Fruit fly (Drosophila melanogaster): ENCODE results near the gene Naa40.
A peak's percentile ranks its signal among the peaks of the same experiment; 100 is the strongest.

Gene Naa40

dm6 chr3R:29771645-29772089 is 46.9 kb upstream of the Naa40 start:
- TF ChIP-seq CrebA (GFP tag; optimal IDR thresholded peaks at IDR 0.05; ENCODE audit: borderline replicate concordance) = peak; percentile 45
- TF ChIP-seq Abd-B (GFP tag; optimal IDR thresholded peaks at IDR 0.05) = no peak
- TF ChIP-seq Rel (GFP tag; optimal IDR thresholded peaks at IDR 0.05) = no peak
- TF ChIP-seq Rel (tag; optimal IDR thresholded peaks at IDR 0.05) = peak; percentile 82

DNA sequence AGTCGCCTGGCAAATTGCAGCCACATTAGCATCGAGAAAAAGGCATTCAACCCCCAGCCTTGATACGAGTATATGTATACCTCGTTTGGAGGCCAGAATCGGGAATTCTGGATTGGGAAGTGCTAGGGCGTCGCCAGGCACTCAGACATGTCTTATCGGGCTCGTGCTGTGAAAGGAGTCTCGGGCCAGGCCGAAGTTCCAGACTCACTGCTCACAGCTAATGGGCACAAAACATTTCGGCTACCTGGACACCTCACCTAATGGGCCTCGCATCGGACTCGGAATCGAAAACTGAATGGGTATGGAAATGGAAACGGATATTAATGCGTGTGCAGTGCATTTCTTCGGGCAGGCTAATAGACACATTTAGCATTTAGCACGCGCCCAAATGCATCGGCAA is 46.2 kb upstream of the Naa40 start:
- no peak for TF ChIP-seq h (GFP tag; optimal IDR thresholded peaks at IDR 0.05)
- no peak for TF ChIP-seq OdsH (GFP tag; optimal IDR thresholded peaks at IDR 0.05)
- no peak for TF ChIP-seq br (GFP tag; optimal IDR thresholded peaks at IDR 0.05)
- no peak for TF ChIP-seq dsf (GFP tag; optimal IDR thresholded peaks at IDR 0.05; ENCODE audit: borderline replicate concordance)
- TF ChIP-seq sage (GFP tag; optimal IDR thresholded peaks at IDR 0.05) = no peak
- no peak for TF ChIP-seq HLH106 (tag; optimal IDR thresholded peaks at IDR 0.05)

DNA sequence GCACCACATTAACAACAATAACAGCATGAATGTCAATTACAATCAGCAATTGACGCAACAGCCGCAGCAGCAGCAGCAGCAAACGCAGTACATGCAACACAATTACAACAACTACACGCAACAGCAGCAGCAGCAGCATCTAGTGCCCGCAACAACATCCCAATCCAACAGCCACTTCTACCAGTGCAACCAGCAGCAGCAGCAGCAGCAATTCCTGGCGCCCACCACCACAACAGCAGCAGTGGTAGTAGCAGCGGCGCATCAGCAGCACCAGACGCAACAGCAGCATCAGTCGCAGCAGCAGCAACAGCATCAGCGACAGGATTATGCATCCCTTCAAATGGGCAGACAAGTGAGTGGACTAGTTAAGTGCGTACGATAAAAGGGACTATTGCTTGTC is 42.5 kb upstream of the Naa40 start:
- TF ChIP-seq Dfd (GFP tag; optimal IDR thresholded peaks at IDR 0.05) (peak; percentile 91), Hnf4 (GFP tag; optimal IDR thresholded peaks at IDR 0.05) (no peak)

DNA sequence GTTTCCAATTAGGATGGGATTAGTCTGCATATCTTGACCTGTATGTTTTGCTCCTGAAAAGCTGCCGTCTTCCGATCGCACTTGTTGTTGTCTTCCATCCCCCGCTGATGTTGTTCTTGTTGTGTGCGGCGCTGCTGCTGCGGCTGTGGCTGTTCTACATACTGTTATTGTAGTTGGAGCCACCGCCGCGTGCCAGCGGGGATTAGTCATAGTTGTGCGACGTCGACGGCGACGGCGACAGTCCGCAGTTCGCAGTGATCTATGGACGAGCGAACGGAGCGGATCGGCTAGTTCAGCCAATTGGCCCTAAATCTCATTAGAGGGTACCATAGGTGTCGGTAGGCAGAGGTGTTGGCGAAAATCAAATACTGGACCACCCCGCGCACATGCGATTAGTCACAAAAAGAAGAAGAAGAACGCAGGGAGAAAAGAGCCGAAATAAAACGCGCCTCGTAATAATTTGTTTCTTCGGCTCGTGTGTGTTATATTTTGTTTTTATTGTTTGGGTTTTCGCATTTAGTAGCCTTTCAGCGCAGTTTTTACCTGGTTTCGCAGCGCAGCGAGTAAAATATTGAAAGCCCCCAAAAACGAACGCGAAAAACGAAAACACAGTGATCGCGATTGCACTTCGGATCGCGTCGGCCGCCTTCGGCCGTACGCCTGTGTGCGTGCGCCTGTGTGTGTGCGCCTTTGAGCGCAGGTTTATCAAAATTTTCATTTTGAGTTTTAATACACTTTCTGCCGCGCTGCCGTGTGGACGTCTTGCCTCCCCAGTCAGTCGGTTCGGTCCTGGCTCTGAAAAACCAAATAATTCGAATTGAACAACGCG is 40.7 kb upstream of the Naa40 start, which contains the start of gene kay:
TSS of gene kay (plus strand) at position 729 of the 829 bp plus-strand sequence.
- TF ChIP-seq HLH106 (tag; optimal IDR thresholded peaks at IDR 0.05) (no peak), br (GFP tag; optimal IDR thresholded peaks at IDR 0.05) (peak; percentile 16), Vsx2 (GFP tag; optimal IDR thresholded peaks at IDR 0.05; ENCODE audit: partially characterized antibody) (peak; percentile 6), CrebA (GFP tag; optimal IDR thresholded peaks at IDR 0.05; ENCODE audit: borderline replicate concordance) (peak; percentile 58), Abd-B (GFP tag; optimal IDR thresholded peaks at IDR 0.05) (no peak), CG9705 (GFP tag; optimal IDR thresholded peaks at IDR 0.05) (no peak), Dfd (GFP tag; optimal IDR thresholded peaks at IDR 0.05) (no peak), tai (GFP tag; optimal IDR thresholded peaks at IDR 0.05) (no peak), Hnf4 (GFP tag; optimal IDR thresholded peaks at IDR 0.05) (no peak), ey (GFP tag; optimal IDR thresholded peaks at IDR 0.05) (no peak), lola (GFP tag; optimal IDR thresholded peaks at IDR 0.05) (no peak), N (GFP tag; optimal IDR thresholded peaks at IDR 0.05) (no peak), CG32264 (GFP tag; optimal IDR thresholded peaks at IDR 0.05) (no peak), dmrt93B (GFP tag; optimal IDR thresholded peaks at IDR 0.05) (no peak), Mio (GFP tag; optimal IDR thresholded peaks at IDR 0.05) (no peak), jim (GFP tag; optimal IDR thresholded peaks at IDR 0.05) (no peak), Sp1 (GFP tag; optimal IDR thresholded peaks at IDR 0.05) (peak; percentile 38), brk (GFP tag; optimal IDR thresholded peaks at IDR 0.05) (no peak), Rel (GFP tag; optimal IDR thresholded peaks at IDR 0.05) (no peak), Rel (tag; optimal IDR thresholded peaks at IDR 0.05) (peak; percentile 84), GATAd (GFP tag; optimal IDR thresholded peaks at IDR 0.05) (no peak), foxo (GFP tag; optimal IDR thresholded peaks at IDR 0.05) (no peak), Dif (GFP tag; optimal IDR thresholded peaks at IDR 0.05; ENCODE audit: partially characterized antibody) (peak; percentile 31), usp (GFP tag; optimal IDR thresholded peaks at IDR 0.05) (no peak), psq (GFP tag; optimal IDR thresholded peaks at IDR 0.05) (peak; percentile 29), pan (optimal IDR thresholded peaks at IDR 0.05) (peak; percentile 63), sage (GFP tag; optimal IDR thresholded peaks at IDR 0.05) (no peak), Jra (GFP tag; optimal IDR thresholded peaks at IDR 0.05) (peak; percentile 15), dl (GFP tag; optimal IDR thresholded peaks at IDR 0.05; ENCODE audit: insufficient read depth in 1 of 2, partially characterized antibody in 2 of 2) (no peak), Hr78 (GFP tag; optimal IDR thresholded peaks at IDR 0.05) (no peak), h (GFP tag; optimal IDR thresholded peaks at IDR 0.05) (peak; percentile 32), fru (GFP tag; optimal IDR thresholded peaks at IDR 0.05) (no peak)

All from whole organism, wandering third instar larva.